Fruit fly (Drosophila melanogaster) Kc167 (cell line): ENCODE data around the gene CG13841.

Experiments
- Myc ChIP-seq: fragments of >200 bp; optimal IDR thresholded peaks from 2 replicates; lab custom pipeline; 2017; ENCODE audit warnings: missing external identifiers
- Sin3A ChIP-seq: fragments of >200 bp; optimal IDR thresholded peaks from 2 replicates; lab custom pipeline; 2018; ENCODE audit warnings: missing external identifiers
- h ChIP-seq: fragments of >200 bp; optimal IDR thresholded peaks from 3 replicates; lab custom pipeline; 2018; ENCODE audit warnings: missing external identifiers
- psq ChIP-seq: fragments of >200 bp; optimal IDR thresholded peaks from 2 replicates; lab custom pipeline; 2017; ENCODE audit warnings: missing external identifiers
- ttk ChIP-seq: sonication (Bioruptor generic); optimal IDR thresholded peaks from 2 replicates; lab custom pipeline; 2017; ENCODE audit warnings: missing external identifiers

- TF ChIP-seq ttk (lab: Kevin White, UChicago) = no peak
- no peak for TF ChIP-seq psq (lab: Kevin White, UChicago)
- no peak for TF ChIP-seq Sin3A
- no peak for TF ChIP-seq h (lab: Kevin White, UChicago)
- TF ChIP-seq Myc (lab: Kevin White, UChicago) = no peak
These were observed 10.4 kb downstream of the CG13841 start for dm6 chr3R:22757117-22757516.
